Worm (Caenorhabditis elegans): ENCODE results near the gene mdt-27.

DNA sequence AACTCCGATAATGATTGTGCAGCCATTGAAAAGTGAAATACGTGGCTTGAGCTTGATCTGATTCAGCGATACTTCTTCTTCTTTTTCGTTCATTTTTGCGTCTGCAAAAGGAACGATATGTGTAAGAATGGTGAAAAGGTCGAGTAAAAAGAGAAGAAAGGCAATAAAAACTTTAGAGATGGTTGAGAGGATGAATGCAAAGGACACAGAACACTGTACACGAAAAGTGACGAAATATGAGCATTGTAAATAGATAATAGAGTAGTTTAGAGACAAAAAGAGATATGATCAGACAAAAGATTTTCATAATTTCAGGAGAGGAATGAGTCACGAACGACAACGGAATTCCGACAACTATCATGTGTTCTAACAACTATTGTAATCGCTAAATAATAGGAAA is 32.8 kb upstream of the mdt-27 start, which contains the start of gene aat-2:
- TF ChIP-seq ztf-11 (tag; optimal IDR thresholded peaks at IDR 0.05) = no peak
- TF ChIP-seq mdl-1 (tag; optimal IDR thresholded peaks at IDR 0.05) = no peak
- TF ChIP-seq nhr-23 (tag; optimal IDR thresholded peaks at IDR 0.05) = no peak
- TF ChIP-seq elt-1 (tag; optimal IDR thresholded peaks at IDR 0.05) = no peak
- TF ChIP-seq ztf-1 (GFP tag; conservative IDR thresholded peaks at IDR 0.05) = no peak
- no peak for TF ChIP-seq aly-2 (tag; optimal IDR thresholded peaks at IDR 0.05)
- TF ChIP-seq zag-1 (tag; optimal IDR thresholded peaks at IDR 0.05) = no peak
- TF ChIP-seq nhr-129 (tag; optimal IDR thresholded peaks at IDR 0.05) = no peak
- no peak for TF ChIP-seq crh-2 (tag; optimal IDR thresholded peaks at IDR 0.05)
- TF ChIP-seq elt-3 (tag; optimal IDR thresholded peaks at IDR 0.05) = no peak

Measured in whole organism, L2 larva.